Worm (Caenorhabditis elegans) whole organism, L2 larva: Measurements from ENCODE around the gene aly-1.

Experiments
- elt-1 ChIP-seq: fragments of 150-350 bp; optimal IDR thresholded peaks from 2 replicates; lab custom pipeline; 2014; ENCODE audit warnings: missing biosample characterization, missing genetic modification characterization
- lin-13 ChIP-seq: fragments of 150-350 bp; optimal IDR thresholded peaks from 2 replicates; lab custom pipeline; 2014; ENCODE audit warnings: missing biosample characterization, missing genetic modification reagents, missing genetic modification characterization
- nhr-11 ChIP-seq: fragments of 150-350 bp; optimal IDR thresholded peaks from 2 replicates; lab custom pipeline; 2014; ENCODE audit warnings: missing biosample characterization, missing genetic modification characterization
- nhr-21 ChIP-seq: fragments of 150-350 bp; optimal IDR thresholded peaks from 2 replicates; lab custom pipeline; 2014; ENCODE audit warnings: missing biosample characterization, missing genetic modification characterization
- snpc-4 ChIP-seq: fragments of 150-350 bp; optimal IDR thresholded peaks from 2 replicates; lab custom pipeline; 2014; ENCODE audit warnings: missing biosample characterization, missing genetic modification characterization
- unc-55 ChIP-seq: fragments of 150-350 bp; sonication (generic microtip); optimal IDR thresholded peaks from 3 replicates; lab custom pipeline; 2014; ENCODE audit warnings: missing biosample characterization, missing genetic modification reagents, missing genetic modification characterization
- unc-62 ChIP-seq: fragments of 150-350 bp; optimal IDR thresholded peaks from 2 replicates; lab custom pipeline; 2014; ENCODE audit warnings: missing biosample characterization, missing genetic modification reagents, missing genetic modification characterization
- ztf-4 ChIP-seq: fragments of 150-350 bp; optimal IDR thresholded peaks from 2 replicates; lab custom pipeline; 2014; ENCODE audit warnings: missing biosample characterization, missing genetic modification characterization

DNA sequence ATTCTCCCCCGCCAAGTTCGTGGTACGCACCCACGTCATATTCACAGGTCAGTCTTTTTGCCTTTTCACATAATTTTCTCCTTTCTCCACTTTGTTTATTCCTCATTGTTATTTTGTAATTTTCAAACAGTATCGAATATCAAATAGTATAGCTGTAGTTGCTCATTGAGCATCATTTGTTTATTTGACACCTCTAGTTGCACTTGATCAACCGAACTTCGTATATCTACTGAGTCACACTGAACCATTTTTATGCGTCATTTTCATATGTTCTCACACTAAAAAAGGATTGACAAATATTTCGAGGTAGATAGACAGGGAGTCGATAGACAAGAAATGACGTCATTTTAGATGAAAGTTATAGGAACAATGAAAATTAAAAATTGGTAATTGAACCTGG is 11.5 kb downstream of the aly-1 start:
- no peak for TF ChIP-seq elt-1
- TF ChIP-seq unc-55 (GFP tag; lab: Kevin White, UChicago) = no peak
- no peak for TF ChIP-seq lin-13 (GFP tag; lab: Kevin White, UChicago)
- TF ChIP-seq nhr-11 (tag; lab: Kevin White, UChicago) = no peak
- TF ChIP-seq nhr-21 (tag; lab: Kevin White, UChicago) = no peak
- TF ChIP-seq ztf-4 (tag; lab: Kevin White, UChicago) = no peak
- TF ChIP-seq snpc-4 (tag; lab: Kevin White, UChicago) = no peak
- TF ChIP-seq unc-62 (GFP tag; lab: Kevin White, UChicago) = no peak
